Worm (Caenorhabditis elegans) whole organism, L3 larva: ENCODE results near the gene ska-3.
A peak's percentile ranks its signal among the peaks of the same experiment; 100 is the strongest.

Experiments
- R02D3.7 ChIP-seq: fragments of 150-350 bp; optimal IDR thresholded peaks from 2 replicates; lab custom pipeline; 2014; ENCODE audit warnings: missing biosample characterization, missing genetic modification characterization
- ZK546.5 ChIP-seq: sonication (generic microtip); optimal IDR thresholded peaks from 2 replicates; lab custom pipeline; 2017; ENCODE audit warnings: missing biosample characterization, missing genetic modification characterization
- aly-2 ChIP-seq: fragments of 150-350 bp; optimal IDR thresholded peaks from 2 replicates; lab custom pipeline; 2014; ENCODE audit warnings: missing biosample characterization, missing genetic modification characterization
- ama-1 ChIP-seq: fragments of 150-350 bp; optimal IDR thresholded peaks from 2 replicates; lab custom pipeline; 2018
- ceh-16 ChIP-seq: sonication (generic microtip); optimal IDR thresholded peaks from 2 replicates; lab custom pipeline; 2017; ENCODE audit warnings: missing biosample characterization, missing genetic modification characterization
- ceh-9 ChIP-seq: sonication (generic microtip); optimal IDR thresholded peaks from 2 replicates; lab custom pipeline; 2018; ENCODE audit warnings: missing biosample characterization, missing genetic modification characterization
- egl-27 ChIP-seq: sonication (generic microtip); optimal IDR thresholded peaks from 4 replicates; lab custom pipeline; 2017; ENCODE audit warnings: missing biosample characterization, missing genetic modification reagents, missing genetic modification characterization
- egl-5 ChIP-seq: fragments of 150-350 bp; optimal IDR thresholded peaks from 2 replicates; lab custom pipeline; 2017; ENCODE audit warnings: missing biosample characterization, missing genetic modification reagents, missing genetic modification characterization, inconsistent platforms
- elt-1 ChIP-seq: fragments of 150-350 bp; optimal IDR thresholded peaks from 2 replicates; lab custom pipeline; 2014; ENCODE audit warnings: missing biosample characterization, missing genetic modification characterization
- elt-2 ChIP-seq: sonication (generic microtip); optimal IDR thresholded peaks from 2 replicates; lab custom pipeline; 2016; ENCODE audit warnings: missing genetic modification reagents, mild to moderate bottlenecking, missing genetic modification characterization, missing compliant biosample characterization
- elt-3 ChIP-seq, 3 experiments: fragments of 150-350 bp in 1 of 3; sonication (generic microtip) in 2 of 3; optimal IDR thresholded peaks; 2 replicates in 2 of 3; 4 replicates in 1 of 3; lab custom pipeline; 2014 to 2017; ENCODE audit warnings: missing biosample characterization in 3 of 3, missing genetic modification characterization in 3 of 3
- fkh-10 ChIP-seq: sonication (generic microtip); optimal IDR thresholded peaks from 2 replicates; lab custom pipeline; 2017; ENCODE audit warnings: missing biosample characterization, missing genetic modification reagents, missing genetic modification characterization
- fkh-2 ChIP-seq: fragments of 150-350 bp; optimal IDR thresholded peaks from 2 replicates; lab custom pipeline; 2014; ENCODE audit warnings: missing biosample characterization, missing genetic modification reagents, missing genetic modification characterization
- fos-1 ChIP-seq: fragments of 150-350 bp; optimal IDR thresholded peaks from 2 replicates; lab custom pipeline; 2014; ENCODE audit warnings: missing biosample characterization, missing genetic modification characterization
- hmg-11 ChIP-seq: sonication (generic microtip); optimal IDR thresholded peaks from 2 replicates; lab custom pipeline; 2016; ENCODE audit warnings: missing genetic modification characterization, missing compliant biosample characterization
- lsy-12 ChIP-seq: sonication (generic microtip); optimal IDR thresholded peaks from 2 replicates; lab custom pipeline; 2016; ENCODE audit warnings: mild to moderate bottlenecking, missing genetic modification characterization, missing compliant biosample characterization
- nfya-1 ChIP-seq: sonication (generic microtip); optimal IDR thresholded peaks from 2 replicates; lab custom pipeline; 2017; ENCODE audit warnings: missing genetic modification characterization, mild to moderate bottlenecking, missing compliant biosample characterization, antibody characterized with exemption, moderate library complexity; ENCODE audit not compliant: insufficient read depth
- nhr-11 ChIP-seq: fragments of 150-350 bp; optimal IDR thresholded peaks from 2 replicates; lab custom pipeline; 2014; ENCODE audit warnings: missing biosample characterization, missing genetic modification characterization
- nhr-12 ChIP-seq: fragments of 150-350 bp; optimal IDR thresholded peaks from 2 replicates; lab custom pipeline; 2014; ENCODE audit warnings: missing biosample characterization, missing genetic modification characterization
- nhr-23 ChIP-seq: fragments of 150-350 bp; optimal IDR thresholded peaks from 2 replicates; lab custom pipeline; 2014; ENCODE audit warnings: missing biosample characterization, missing genetic modification reagents, missing genetic modification characterization
- nhr-28 ChIP-seq: fragments of 150-350 bp; optimal IDR thresholded peaks from 2 replicates; lab custom pipeline; 2014; ENCODE audit warnings: missing biosample characterization, missing genetic modification characterization
- nhr-43 ChIP-seq: sonication (generic microtip); optimal IDR thresholded peaks from 2 replicates; lab custom pipeline; 2016; ENCODE audit warnings: mild to moderate bottlenecking, missing genetic modification characterization, missing compliant biosample characterization; ENCODE audit not compliant: poor library complexity, severe bottlenecking
- nhr-67 ChIP-seq: fragments of 150-350 bp; optimal IDR thresholded peaks from 2 replicates; lab custom pipeline; 2014; ENCODE audit warnings: missing biosample characterization, missing genetic modification characterization
- nhr-76 ChIP-seq: fragments of 150-350 bp; sonication (generic microtip); optimal IDR thresholded peaks from 5 replicates; lab custom pipeline; 2014; ENCODE audit warnings: missing biosample characterization, missing genetic modification characterization
- nhr-77 ChIP-seq: fragments of 150-350 bp; optimal IDR thresholded peaks from 2 replicates; lab custom pipeline; 2014; ENCODE audit warnings: missing biosample characterization, missing genetic modification characterization
- sea-2 ChIP-seq: fragments of 150-350 bp; sonication (generic microtip); optimal IDR thresholded peaks from 4 replicates; lab custom pipeline; 2014; ENCODE audit warnings: missing biosample characterization, missing genetic modification reagents, missing genetic modification characterization
- skn-1 ChIP-seq: fragments of 150-350 bp; optimal IDR thresholded peaks from 2 replicates; lab custom pipeline; 2014; ENCODE audit warnings: missing biosample characterization, missing genetic modification characterization
- snpc-4 ChIP-seq: fragments of 150-350 bp; optimal IDR thresholded peaks from 2 replicates; lab custom pipeline; 2014; ENCODE audit warnings: missing biosample characterization, missing genetic modification characterization
- tbx-2 ChIP-seq: sonication (generic microtip); optimal IDR thresholded peaks from 2 replicates; lab custom pipeline; 2016; ENCODE audit warnings: mild to moderate bottlenecking, missing genetic modification characterization, missing compliant biosample characterization
- unc-62 ChIP-seq: fragments of 150-350 bp; sonication (generic microtip); optimal IDR thresholded peaks from 4 replicates; lab custom pipeline; 2014; ENCODE audit warnings: missing biosample characterization, missing genetic modification reagents, missing genetic modification characterization
- zag-1 ChIP-seq: fragments of 150-350 bp; optimal IDR thresholded peaks from 2 replicates; lab custom pipeline; 2014; ENCODE audit warnings: missing biosample characterization, missing genetic modification characterization
- ztf-11 ChIP-seq: fragments of 150-350 bp; optimal IDR thresholded peaks from 2 replicates; lab custom pipeline; 2014; ENCODE audit warnings: missing biosample characterization, missing genetic modification characterization
- ztf-4 ChIP-seq: fragments of 150-350 bp; optimal IDR thresholded peaks from 2 replicates; lab custom pipeline; 2014; ENCODE audit warnings: missing biosample characterization, missing genetic modification characterization

The ska-3 gene

DNA sequence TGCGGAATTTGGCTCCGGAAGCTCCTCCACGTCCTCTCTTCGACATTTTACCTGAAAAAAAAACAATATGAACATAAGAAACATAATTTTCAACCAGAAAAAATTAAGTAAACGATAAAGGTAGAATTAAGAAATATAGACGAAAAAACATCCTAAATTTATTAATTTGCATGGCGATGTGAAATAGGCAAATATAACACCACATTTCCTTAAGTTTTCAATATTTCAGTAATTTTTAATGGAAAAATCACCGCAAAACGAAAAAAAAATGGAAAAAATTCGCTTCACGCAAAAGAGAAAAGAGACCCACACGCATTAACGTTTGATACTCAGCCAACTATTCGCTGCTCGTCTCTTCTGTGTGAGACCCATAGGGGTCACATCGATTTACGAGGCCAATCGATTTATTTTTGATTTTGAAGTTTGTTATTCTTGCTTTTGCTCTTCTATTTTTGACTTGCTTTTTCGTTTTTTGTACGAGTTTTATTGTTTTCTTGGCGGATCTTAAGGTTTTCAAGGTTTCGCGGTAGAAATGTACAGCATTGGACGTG is 27.3 kb upstream of the ska-3 start, which contains the start of gene rpl-23 (continued):
- TF ChIP-seq nfya-1 (tag; lab: Kevin White, UChicago) (peak; percentile 96), egl-5 (tag; lab: Kevin White, UChicago) (peak; percentile 97), nhr-23 (peak; percentile 99), elt-3 (tag; optimal IDR thresholded peaks at IDR 0.05; lab: Kevin White, UChicago) (no peak), aly-2 (tag; lab: Kevin White, UChicago) (no peak), hmg-11 (tag; lab: Kevin White, UChicago) (peak; percentile 77), nhr-11 (tag; lab: Kevin White, UChicago) (peak; percentile 80), nhr-28 (tag; lab: Kevin White, UChicago) (no peak), nhr-76 (tag; lab: Kevin White, UChicago) (no peak), snpc-4 (tag; lab: Kevin White, UChicago) (peak; percentile 84), elt-2 (peak; percentile 55), unc-62 (GFP tag; lab: Kevin White, UChicago) (no peak), ZK546.5 (tag; lab: Kevin White, UChicago) (peak; percentile 3), nhr-12 (no peak), ama-1 (lab: Kevin White, UChicago) (peak; percentile 36), ztf-4 (no peak), egl-27 (tag; lab: Kevin White, UChicago) (peak; percentile 23), ceh-16 (tag; lab: Kevin White, UChicago) (peak; percentile 65), ceh-9 (tag; lab: Kevin White, UChicago) (no peak), fos-1 (peak; percentile 48), sea-2 (GFP tag; lab: Kevin White, UChicago) (no peak), tbx-2 (tag; lab: Kevin White, UChicago) (peak; percentile 17), ztf-11 (tag; lab: Kevin White, UChicago) (no peak), zag-1 (tag; lab: Kevin White, UChicago) (peak; percentile 7)

DNA sequence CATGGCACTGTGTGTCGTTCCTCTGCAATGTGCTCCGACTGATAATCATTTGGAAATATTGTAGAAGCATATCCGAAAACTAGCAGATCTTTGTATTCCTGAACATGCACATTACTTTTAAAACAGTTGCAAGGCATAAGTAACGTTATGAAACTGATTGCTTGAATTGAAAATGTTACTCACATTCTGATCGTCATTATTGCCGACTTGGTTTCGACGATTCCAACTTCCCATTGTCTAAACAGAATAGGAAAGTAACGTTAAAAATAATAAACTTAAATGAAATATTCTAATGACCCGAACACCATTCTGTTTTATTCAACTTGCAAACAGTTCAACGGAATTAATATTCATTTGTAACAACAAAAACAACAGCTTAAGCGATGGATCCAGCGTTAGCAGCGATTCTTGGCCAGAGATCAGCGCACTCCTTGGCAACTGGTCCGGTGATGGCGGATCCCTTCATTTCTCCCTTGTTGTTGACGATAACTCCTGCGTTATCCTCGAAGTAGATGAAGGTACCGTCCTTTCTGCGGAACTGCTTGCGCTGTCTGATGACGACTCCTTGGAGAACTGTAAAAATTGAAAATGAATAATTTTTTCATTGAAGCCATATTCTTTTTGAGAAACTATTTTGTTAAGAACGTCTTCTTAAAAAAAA is 26.6 kb upstream of the ska-3 start, which contains the start of gene swp-1:
swp-1 (minus strand) TSS at position 298 of the 661 bp plus-strand sequence.
- TF ChIP-seq fos-1, result no peak
- no peak for TF ChIP-seq unc-62 (GFP tag; lab: Kevin White, UChicago)
- TF ChIP-seq skn-1 (tag; lab: Kevin White, UChicago), result no peak
- no peak for TF ChIP-seq sea-2 (GFP tag; lab: Kevin White, UChicago)
- TF ChIP-seq snpc-4 (tag; lab: Kevin White, UChicago), result no peak
- no peak for TF ChIP-seq nhr-43 (tag; lab: Kevin White, UChicago)
- no peak for TF ChIP-seq nhr-77
- no peak for TF ChIP-seq nhr-23
- no peak for TF ChIP-seq fkh-2
- TF ChIP-seq nhr-12, result no peak
- no peak for TF ChIP-seq nhr-67 (tag; lab: Kevin White, UChicago)
- no peak for TF ChIP-seq lsy-12 (tag; lab: Kevin White, UChicago)
- no peak for TF ChIP-seq elt-3 (tag; optimal IDR thresholded peaks at IDR 0.05; lab: Kevin White, UChicago)

DNA sequence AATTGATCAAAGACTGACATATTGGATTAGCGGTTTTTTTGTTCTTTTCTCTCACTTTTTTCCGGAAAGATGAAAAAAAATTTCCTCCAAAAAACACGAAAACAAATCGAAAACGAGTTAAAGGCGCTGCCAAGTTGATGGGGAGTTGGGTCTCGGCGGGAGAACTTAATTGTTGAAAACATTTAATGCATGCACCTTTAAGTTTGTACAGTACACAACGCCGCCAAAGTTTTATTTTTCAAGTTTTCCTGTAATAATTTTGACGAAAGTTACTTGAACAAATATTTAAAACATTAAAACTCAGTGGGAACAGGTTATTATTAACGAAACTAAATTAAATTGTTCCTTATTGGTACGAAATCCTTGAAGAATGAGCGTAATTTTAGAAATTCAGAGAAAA is 22.7 kb upstream of the ska-3 start:
- no peak for TF ChIP-seq fkh-10 (GFP tag; lab: Kevin White, UChicago)
- TF ChIP-seq nhr-28 (tag; lab: Kevin White, UChicago), result no peak
- no peak for TF ChIP-seq nhr-76 (tag; lab: Kevin White, UChicago)
- TF ChIP-seq elt-2, result no peak
- no peak for TF ChIP-seq elt-1 (tag; lab: Kevin White, UChicago)
- TF ChIP-seq tbx-2 (tag; lab: Kevin White, UChicago), result no peak
- no peak for TF ChIP-seq nhr-43 (tag; lab: Kevin White, UChicago)
- no peak for TF ChIP-seq R02D3.7 (tag; lab: Kevin White, UChicago)
- no peak for TF ChIP-seq aly-2 (tag; lab: Kevin White, UChicago)
- TF ChIP-seq egl-27 (tag; lab: Kevin White, UChicago), result no peak
- TF ChIP-seq ceh-16 (tag; lab: Kevin White, UChicago), result no peak
